Worm (Caenorhabditis elegans) whole organism, early embryonic: ENCODE measurements around the gene cht-3.

Experiments used
- ama-1 ChIP-seq: fragments of 150-350 bp; optimal IDR thresholded peaks from 2 replicates; lab custom pipeline; 2014
- ceh-13 ChIP-seq: fragments of 200-800 bp; sonication (Bioruptor generic); optimal IDR thresholded peaks from 2 replicates; lab custom pipeline; 2018; ENCODE audit warnings: mild to moderate bottlenecking, missing genetic modification characterization, missing compliant biosample characterization
- flt-1 ChIP-seq: fragments of 200-800 bp; sonication (Bioruptor generic); IDR thresholded peaks from 2 replicates; pipeline ENCODE4 v1.3.6; 2022; ENCODE audit warnings: missing genetic modification characterization, missing compliant biosample characterization
- hmg-4 ChIP-seq: fragments of 200-800 bp; sonication (Bioruptor generic); optimal IDR thresholded peaks from 2 replicates; lab custom pipeline; 2018; ENCODE audit warnings: mild to moderate bottlenecking, missing genetic modification characterization, missing compliant biosample characterization
- hnd-1 ChIP-seq: sonication (generic microtip); optimal IDR thresholded peaks from 2 replicates; lab custom pipeline; 2016; ENCODE audit warnings: missing genetic modification characterization, missing compliant biosample characterization

DNA sequence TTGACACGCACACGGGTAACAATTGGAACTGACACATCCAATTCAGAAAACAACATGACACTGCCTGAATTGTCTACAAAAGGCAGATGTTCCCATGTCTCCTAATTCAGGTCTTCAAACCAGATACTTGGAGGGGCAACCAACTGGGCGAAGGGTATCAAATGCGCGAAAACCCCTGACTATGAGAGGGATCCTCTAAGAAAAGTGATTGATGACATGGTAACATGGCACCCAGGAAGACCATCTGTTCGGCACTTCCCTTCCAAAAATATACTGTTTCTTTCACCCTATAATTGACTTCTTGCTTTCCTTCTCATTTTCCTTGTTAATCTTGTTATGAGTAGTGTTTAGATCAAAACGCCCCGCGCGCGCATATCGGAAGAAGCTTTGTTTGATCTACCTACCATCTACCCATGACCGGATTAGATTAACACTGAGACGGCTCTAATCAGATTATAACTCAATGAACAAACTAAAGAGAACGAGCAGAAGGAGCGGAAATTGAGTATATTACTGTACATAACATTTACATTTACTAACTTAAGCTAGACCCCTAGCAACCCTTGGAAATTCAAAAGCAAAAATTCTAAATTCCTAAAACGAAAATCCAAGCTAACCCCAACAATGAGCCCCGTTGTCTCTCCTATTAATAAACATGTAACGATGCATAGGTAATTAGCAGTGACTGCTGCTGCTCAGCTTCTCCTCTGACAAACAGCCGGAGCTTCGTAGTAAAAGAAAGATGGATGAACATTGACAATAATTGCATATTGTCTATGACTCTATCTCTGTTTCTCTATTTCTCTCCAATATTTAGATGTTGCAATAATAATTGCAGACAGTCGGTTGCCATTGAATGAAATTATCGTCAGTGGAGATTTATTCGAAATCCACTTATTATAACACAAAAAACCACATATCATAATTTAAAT, 18.7 kb upstream of the cht-3 start:
- TF ChIP-seq ceh-13 (GFP tag; lab: Kevin White, UChicago) (no peak), flt-1 (GFP tag; lab: Robert Waterston, UW) (no peak), ama-1 (lab: Kevin White, UChicago) (no peak), hmg-4 (GFP tag; lab: Kevin White, UChicago) (no peak), hnd-1 (no peak)
